Worm (Caenorhabditis elegans) whole organism, young adult: ENCODE results near the gene F56A8.8.

Experiments used
- mes-4 ChIP-seq: sonication (generic microtip); optimal IDR thresholded peaks from 2 replicates; lab custom pipeline; 2016; ENCODE audit warnings: missing genotype, missing genetic modification characterization, missing compliant biosample characterization
- nfyb-1 ChIP-seq: fragments of 200-800 bp; sonication (Bioruptor generic); IDR thresholded peaks from 2 replicates; pipeline ENCODE4 v1.3.6; 2022; ENCODE audit warnings: missing genetic modification reagents, missing genetic modification characterization, missing compliant biosample characterization

- TF ChIP-seq mes-4 (tag; lab: Kevin White, UChicago), result no peak
- no peak for TF ChIP-seq nfyb-1 (GFP tag; lab: Robert Waterston, UW)
Observed at ce11 chrIII:13301983-13302382, 16.5 kb downstream of the F56A8.8 start.
